Fruit fly (Drosophila melanogaster) whole organism, embryonic: Measurements from ENCODE around the gene Hez.

Source experiments
- CG10274 ChIP-seq: fragments of 200-800 bp; sonication (Bioruptor generic); optimal IDR thresholded peaks from 3 replicates; lab custom pipeline; 2017; ENCODE audit warnings: missing biosample characterization, mild to moderate bottlenecking, missing genetic modification characterization
- CG11695 ChIP-seq: fragments of 200-800 bp; sonication (Bioruptor generic); IDR thresholded peaks from 3 replicates; pipeline ENCODE4 v1.3.6; 2022; ENCODE audit warnings: missing biosample characterization, missing genetic modification characterization
- CG12769 ChIP-seq: fragments of 200-800 bp; sonication (Bioruptor generic); optimal IDR thresholded peaks from 2 replicates; lab custom pipeline; 2019; ENCODE audit warnings: missing biosample characterization, mild to moderate bottlenecking, missing genetic modification characterization, moderate library complexity
- CG13624 ChIP-seq: fragments of 200-800 bp; sonication (Bioruptor generic); optimal IDR thresholded peaks from 2 replicates; lab custom pipeline; 2016; ENCODE audit warnings: missing biosample characterization, missing genetic modification characterization
- CG14050 ChIP-seq: fragments of 200-800 bp; sonication (Bioruptor generic); IDR thresholded peaks from 3 replicates; pipeline ENCODE4 v1.3.6; 2022; ENCODE audit warnings: missing biosample characterization, missing genetic modification characterization
- CG14667 ChIP-seq: fragments of 200-800 bp; sonication (Bioruptor generic); IDR thresholded peaks from 2 replicates; pipeline ENCODE4 v1.3.6; 2022; ENCODE audit warnings: missing biosample characterization, missing genetic modification characterization
- CG16813 ChIP-seq: fragments of 200-800 bp; sonication (Bioruptor generic); IDR thresholded peaks from 3 replicates; pipeline ENCODE4 v1.3.6; 2022; ENCODE audit warnings: missing biosample characterization, missing genetic modification characterization; ENCODE audit not compliant: partially characterized antibody
- CG17385 ChIP-seq: fragments of 200-800 bp; sonication (Bioruptor generic); optimal IDR thresholded peaks from 3 replicates; lab custom pipeline; 2018; ENCODE audit warnings: missing biosample characterization, mild to moderate bottlenecking, missing genetic modification characterization
- CG17612 ChIP-seq: fragments of 200-800 bp; sonication (Bioruptor generic); IDR thresholded peaks from 2 replicates; pipeline ENCODE4 v1.3.6; 2022; ENCODE audit warnings: missing biosample characterization, missing genetic modification characterization
- CG30020 ChIP-seq: fragments of 200-800 bp; optimal IDR thresholded peaks from 2 replicates; lab custom pipeline; 2019; ENCODE audit warnings: missing biosample characterization, mild to moderate bottlenecking, missing genetic modification characterization, moderate library complexity
- CG3281 ChIP-seq: fragments of 200-800 bp; sonication (Bioruptor generic); optimal IDR thresholded peaks from 3 replicates; lab custom pipeline; 2017; ENCODE audit warnings: missing biosample characterization, mild to moderate bottlenecking, missing genetic modification characterization
- CG34224 ChIP-seq: fragments of 200-800 bp; sonication (Bioruptor generic); IDR thresholded peaks from 3 replicates; pipeline ENCODE4 v1.3.6; 2022; ENCODE audit warnings: missing biosample characterization, missing genetic modification characterization; ENCODE audit not compliant: partially characterized antibody
- CG34376 ChIP-seq: fragments of 200-800 bp; sonication (Bioruptor generic); optimal IDR thresholded peaks from 2 replicates; lab custom pipeline; 2018; ENCODE audit warnings: missing biosample characterization, mild to moderate bottlenecking, missing genetic modification characterization
- CG3847 ChIP-seq: fragments of 200-800 bp; sonication (Bioruptor generic); IDR thresholded peaks from 2 replicates; pipeline ENCODE4 v1.3.6; 2022; ENCODE audit warnings: missing biosample characterization, missing genetic modification characterization
- CG4328 ChIP-seq: fragments of 200-800 bp; sonication (Bioruptor generic); optimal IDR thresholded peaks from 3 replicates; lab custom pipeline; 2017; ENCODE audit warnings: missing biosample characterization, missing genetic modification reagents, missing genetic modification characterization
- CG6272 ChIP-seq: fragments of 200-800 bp; sonication (Bioruptor generic); IDR thresholded peaks from 2 replicates; pipeline ENCODE4 v1.3.6; 2022; ENCODE audit warnings: missing biosample characterization, missing genetic modification characterization
- CG6654 ChIP-seq: fragments of 200-800 bp; sonication (Bioruptor generic); optimal IDR thresholded peaks from 2 replicates; lab custom pipeline; 2017; ENCODE audit warnings: missing biosample characterization, mild to moderate bottlenecking, missing genetic modification characterization
- CG7928 ChIP-seq: fragments of 200-800 bp; sonication (Bioruptor generic); optimal IDR thresholded peaks from 2 replicates; lab custom pipeline; 2017; ENCODE audit warnings: missing biosample characterization, mild to moderate bottlenecking, missing genetic modification characterization
- CTCF ChIP-seq: fragments of 200-800 bp; sonication (Bioruptor generic); optimal IDR thresholded peaks from 2 replicates; lab custom pipeline; 2017; ENCODE audit warnings: missing biosample characterization, mild to moderate bottlenecking, missing genetic modification characterization, moderate library complexity
- Camta ChIP-seq: fragments of 200-800 bp; sonication (Bioruptor generic); optimal IDR thresholded peaks from 2 replicates; lab custom pipeline; 2016; ENCODE audit warnings: missing biosample characterization, missing genetic modification characterization
- Dbx ChIP-seq: fragments of 200-800 bp; sonication (Bioruptor generic); IDR thresholded peaks from 3 replicates; pipeline ENCODE4 v1.3.6; 2022; ENCODE audit warnings: missing biosample characterization, missing genetic modification characterization
- Deaf1 ChIP-seq: fragments of 200-800 bp; optimal IDR thresholded peaks from 3 replicates; lab custom pipeline; 2019; ENCODE audit warnings: missing biosample characterization, mild to moderate bottlenecking, missing genetic modification characterization, moderate library complexity
- Dip2 ChIP-seq: fragments of 200-800 bp; sonication (Bioruptor generic); IDR thresholded peaks from 2 replicates; pipeline ENCODE4 v1.3.6; 2022; ENCODE audit warnings: missing biosample characterization, missing genetic modification characterization
- Doc2 ChIP-seq: fragments of 200-800 bp; sonication (Bioruptor generic); IDR thresholded peaks from 2 replicates; pipeline ENCODE4 v1.3.6; 2022; ENCODE audit warnings: missing biosample characterization, missing genetic modification characterization
- Elba2 ChIP-seq: fragments of 200-800 bp; sonication (Bioruptor generic); optimal IDR thresholded peaks from 3 replicates; lab custom pipeline; 2016; ENCODE audit warnings: missing biosample characterization, missing genetic modification characterization
- HHEX ChIP-seq: fragments of 200-800 bp; sonication (Bioruptor generic); optimal IDR thresholded peaks from 3 replicates; lab custom pipeline; 2017; ENCODE audit warnings: missing biosample characterization, mild to moderate bottlenecking, missing genetic modification characterization, missing genetic modification reagents
- HLH54F ChIP-seq: fragments of 200-800 bp; sonication (Bioruptor generic); optimal IDR thresholded peaks from 3 replicates; lab custom pipeline; 2016; ENCODE audit warnings: missing biosample characterization, missing genetic modification characterization
- HLHmδ ChIP-seq: fragments of 200-800 bp; sonication (Bioruptor generic); optimal IDR thresholded peaks from 2 replicates; lab custom pipeline; 2018; ENCODE audit warnings: missing biosample characterization, mild to moderate bottlenecking, missing genetic modification characterization, moderate library complexity
- HmgZ ChIP-seq: fragments of 200-800 bp; sonication (Bioruptor generic); optimal IDR thresholded peaks from 2 replicates; lab custom pipeline; 2018; ENCODE audit warnings: missing biosample characterization, mild to moderate bottlenecking, missing genetic modification characterization
- Hr3 ChIP-seq: fragments of 200-800 bp; sonication (Bioruptor generic); optimal IDR thresholded peaks from 3 replicates; lab custom pipeline; 2016; ENCODE audit warnings: missing biosample characterization, missing genetic modification characterization
- Jarid2 ChIP-seq: fragments of 200-800 bp; sonication (Bioruptor generic); optimal IDR thresholded peaks from 3 replicates; lab custom pipeline; 2017; ENCODE audit warnings: mild to moderate bottlenecking, missing biosample characterization, missing genetic modification reagents, missing genetic modification characterization
- NK7.1 ChIP-seq: fragments of 200-800 bp; sonication (Bioruptor generic); optimal IDR thresholded peaks from 3 replicates; lab custom pipeline; 2016; ENCODE audit warnings: missing biosample characterization, missing genetic modification characterization
- Sry-β ChIP-seq: fragments of 200-800 bp; sonication (Bioruptor generic); optimal IDR thresholded peaks from 2 replicates; lab custom pipeline; 2018; ENCODE audit warnings: missing biosample characterization, mild to moderate bottlenecking, missing genetic modification characterization, moderate library complexity
- aop ChIP-seq: fragments of 200-800 bp; sonication (Bioruptor generic); IDR thresholded peaks from 2 replicates; pipeline ENCODE4 v1.3.6; 2022; ENCODE audit warnings: missing biosample characterization, missing genetic modification characterization
- bab2 ChIP-seq: fragments of 200-800 bp; sonication (Bioruptor generic); optimal IDR thresholded peaks from 2 replicates; lab custom pipeline; 2016; ENCODE audit warnings: missing biosample characterization, missing genetic modification characterization
- cad ChIP-seq: fragments of >200 bp; optimal IDR thresholded peaks from 2 replicates; lab custom pipeline; 2017; ENCODE audit warnings: missing biosample characterization, missing genetic modification characterization
- chn ChIP-seq: fragments of 200-800 bp; sonication (Bioruptor generic); optimal IDR thresholded peaks from 2 replicates; lab custom pipeline; 2016; ENCODE audit warnings: missing biosample characterization, missing genetic modification characterization
- croc ChIP-seq: fragments of 200-800 bp; sonication (Bioruptor generic); conservative IDR thresholded peaks from 3 replicates; pipeline ENCODE4 v1.3.6; 2022; ENCODE audit warnings: missing biosample characterization, missing genetic modification characterization
- exex ChIP-seq: fragments of 200-800 bp; sonication (Bioruptor generic); optimal IDR thresholded peaks from 4 replicates; lab custom pipeline; 2018; ENCODE audit warnings: missing biosample characterization, mild to moderate bottlenecking, missing genetic modification characterization, moderate library complexity
- gfzf ChIP-seq: fragments of 200-800 bp; sonication (Bioruptor generic); optimal IDR thresholded peaks from 2 replicates; lab custom pipeline; 2016; ENCODE audit warnings: missing biosample characterization, mild to moderate bottlenecking, missing genetic modification characterization, moderate library complexity
- gt ChIP-seq: fragments of 200-800 bp; sonication (Bioruptor generic); IDR thresholded peaks from 2 replicates; pipeline ENCODE4 v1.3.6; 2022; ENCODE audit warnings: missing biosample characterization, missing genetic modification characterization
- mirr ChIP-seq: fragments of 200-800 bp; sonication (Bioruptor generic); optimal IDR thresholded peaks from 3 replicates; lab custom pipeline; 2018; ENCODE audit warnings: missing biosample characterization, mild to moderate bottlenecking, missing genetic modification characterization
- otp ChIP-seq: fragments of 200-800 bp; sonication (Bioruptor generic); IDR thresholded peaks from 3 replicates; pipeline ENCODE4, ENCODE4 v1.3.6; 2022; ENCODE audit warnings: missing biosample characterization, missing genetic modification characterization
- p53 ChIP-seq: fragments of 200-800 bp; sonication (Bioruptor generic); optimal IDR thresholded peaks from 2 replicates; lab custom pipeline; 2016; ENCODE audit warnings: missing biosample characterization, missing genetic modification characterization
- pita ChIP-seq: fragments of 200-800 bp; sonication (Bioruptor generic); optimal IDR thresholded peaks from 2 replicates; lab custom pipeline; 2017; ENCODE audit warnings: missing biosample characterization, mild to moderate bottlenecking, missing genetic modification characterization
- prd ChIP-seq, 3 experiments: fragments of >200 bp in 2 of 3; fragments of 200-800 bp in 1 of 3; sonication (Bioruptor generic) in 1 of 3; optimal IDR thresholded peaks in 2 of 3; IDR thresholded peaks in 1 of 3; 2 replicates in 2 of 3; 3 replicates in 1 of 3; pipeline versions ENCODE4 v1.3.6 to Lab custom; 2017 to 2022; ENCODE audit warnings: missing biosample characterization in 1 of 3, missing genetic modification characterization in 1 of 3
- sim ChIP-seq: fragments of 200-800 bp; sonication (Bioruptor generic); IDR thresholded peaks from 2 replicates; pipeline ENCODE4 v1.3.6; 2022; ENCODE audit warnings: missing biosample characterization, missing genetic modification characterization
- sr ChIP-seq: fragments of 200-800 bp; sonication (Bioruptor generic); IDR thresholded peaks from 3 replicates; pipeline ENCODE4 v1.3.6; 2022; ENCODE audit warnings: missing biosample characterization, missing genetic modification characterization
- ssp ChIP-seq: fragments of 200-800 bp; sonication (Bioruptor generic); IDR thresholded peaks from 2 replicates; pipeline ENCODE4 v1.3.6; 2022; ENCODE audit warnings: missing biosample characterization, missing genetic modification characterization
- yki ChIP-seq: fragments of >200 bp; optimal IDR thresholded peaks from 3 replicates; lab custom pipeline; 2018
- zfh1 ChIP-seq: fragments of 200-800 bp; sonication (Bioruptor generic); IDR thresholded peaks from 3 replicates; pipeline ENCODE4 v1.3.6; 2022; ENCODE audit warnings: missing biosample characterization, missing genetic modification characterization

The Hez gene

DNA sequence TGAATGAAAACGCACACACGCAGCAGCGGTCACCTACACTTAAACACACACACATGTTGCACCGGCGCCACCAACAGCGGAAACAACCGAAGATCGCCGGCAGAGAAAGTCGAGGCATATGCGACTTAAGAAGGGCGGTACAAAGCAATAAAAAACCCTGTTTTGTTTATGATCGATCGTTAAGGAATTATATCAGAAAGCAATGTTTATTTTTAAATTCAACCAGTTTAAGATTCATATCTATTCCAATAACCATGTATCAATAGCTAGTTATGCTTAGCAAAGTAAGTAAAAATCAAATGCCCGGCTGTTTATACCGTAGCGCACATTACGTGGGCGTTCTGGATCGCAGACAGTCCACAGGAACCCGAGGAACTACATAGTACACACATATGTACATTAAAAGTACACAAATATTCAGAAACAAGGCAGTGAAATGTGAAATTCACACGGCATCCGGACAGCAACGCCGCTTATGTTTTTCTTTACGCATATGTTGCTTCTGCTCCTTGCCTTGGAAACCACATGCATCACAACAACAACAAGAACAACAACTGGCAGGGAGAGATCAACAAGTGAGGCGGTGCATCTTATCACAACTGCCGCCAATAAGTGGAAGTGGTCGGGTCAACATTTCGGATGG lies 38.6 kb downstream of the Hez start (continued):
- TF ChIP-seq CG14050 (peak; percentile 93), Doc2 (GFP tag; lab: Robert Waterston, UW) (peak; percentile 84), Dip2 (GFP tag; lab: Robert Waterston, UW) (peak; percentile 65), Elba2 (GFP tag; lab: Kevin White, UChicago) (peak; percentile 88), sim (GFP tag; lab: Robert Waterston, UW) (peak; percentile 98), Deaf1 (tag; lab: Kevin White, UChicago) (peak; percentile 83), CG6272 (peak; percentile 96), CG4328 (peak; percentile 94), gfzf (no peak), CG30020 (tag; lab: Kevin White, UChicago) (peak; percentile 77), CG17385 (GFP tag; lab: Kevin White, UChicago) (peak; percentile 90), CG34224 (GFP tag; lab: Robert Waterston, UW) (no peak), Jarid2 (GFP tag; lab: Kevin White, UChicago) (peak; percentile 86), aop (GFP tag; lab: Robert Waterston, UW) (peak; percentile 96), bab2 (GFP tag; lab: Kevin White, UChicago) (peak; percentile 97), HLH54F (peak; percentile 96), ssp (peak; percentile 89), p53 (GFP tag; lab: Kevin White, UChicago) (peak; percentile 96), CG3847 (GFP tag; lab: Robert Waterston, UW) (peak; percentile 93), NK7.1 (peak; percentile 93), CG17612 (peak; percentile 92), HHEX (GFP tag; lab: Kevin White, UChicago) (peak; percentile 97), CG34376 (peak; percentile 78), CG11695 (GFP tag; lab: Robert Waterston, UW) (peak; percentile 95), HmgZ (tag; lab: Kevin White, UChicago) (peak; percentile 89), CG10274 (GFP tag; lab: Kevin White, UChicago) (peak; percentile 100), exex (tag; lab: Kevin White, UChicago) (peak; percentile 47), CG7928 (peak; percentile 71), Dbx (GFP tag; lab: Robert Waterston, UW) (peak; percentile 81), Hr3 (GFP tag; lab: Kevin White, UChicago) (peak; percentile 96), yki (peak; percentile 58), HLHmδ (GFP tag; lab: Kevin White, UChicago) (peak; percentile 68), Sry-β (GFP tag; lab: Kevin White, UChicago) (peak; percentile 52), CG14667 (GFP tag; lab: Robert Waterston, UW) (peak; percentile 96), zfh1 (peak; percentile 99), mirr (peak; percentile 71), CG13624 (GFP tag; lab: Kevin White, UChicago) (peak; percentile 95), CG3281 (GFP tag; lab: Kevin White, UChicago) (peak; percentile 93), gt (GFP tag; lab: Robert Waterston, UW) (peak; percentile 97), chn (peak; percentile 98), CTCF (GFP tag; lab: Kevin White, UChicago) (peak; percentile 72), Camta (GFP tag; lab: Kevin White, UChicago) (peak; percentile 96), CG12769 (tag; lab: Kevin White, UChicago) (peak; percentile 94), CG16813 (GFP tag; lab: Robert Waterston, UW) (no peak), prd (optimal IDR thresholded peaks at IDR 0.05; lab: Kevin White, UChicago) (no peak), prd (GFP tag; IDR thresholded peaks at IDR 0.05; lab: Robert Waterston, UW) (peak; percentile 99), CG6654 (GFP tag; lab: Kevin White, UChicago) (peak; percentile 92), croc (GFP tag; lab: Robert Waterston, UW) (peak; percentile 99), cad (GFP tag; lab: Kevin White, UChicago) (no peak), otp (GFP tag; lab: Robert Waterston, UW) (peak; percentile 98), sr (GFP tag; lab: Robert Waterston, UW) (peak; percentile 95), pita (GFP tag; lab: Kevin White, UChicago) (no peak)
